Worm (Caenorhabditis elegans) whole organism, late embryonic: ENCODE data around the gene bcf-1.

Experiments used
- K02D7.2 ChIP-seq: sonication (generic microtip); optimal IDR thresholded peaks from 2 replicates; lab custom pipeline; 2017; ENCODE audit warnings: mild to moderate bottlenecking, missing genetic modification characterization, missing compliant biosample characterization
- ceh-18 ChIP-seq: sonication (generic microtip); optimal IDR thresholded peaks from 2 replicates; lab custom pipeline; 2016; ENCODE audit warnings: missing genetic modification characterization, missing compliant biosample characterization
- hlh-8 ChIP-seq: sonication (generic microtip); optimal IDR thresholded peaks from 2 replicates; lab custom pipeline; 2016; ENCODE audit warnings: missing genotype, missing genetic modification characterization, missing compliant biosample characterization
- madf-2 ChIP-seq: sonication (generic microtip); optimal IDR thresholded peaks from 2 replicates; lab custom pipeline; 2017; ENCODE audit warnings: missing genetic modification characterization, missing compliant biosample characterization
- nhr-11 ChIP-seq: fragments of 150-350 bp; optimal IDR thresholded peaks from 2 replicates; lab custom pipeline; 2014; ENCODE audit warnings: missing biosample characterization, missing genetic modification characterization
- nhr-232 ChIP-seq: sonication (generic microtip); optimal IDR thresholded peaks from 2 replicates; lab custom pipeline; 2016; ENCODE audit warnings: missing genetic modification characterization, missing compliant biosample characterization
- pha-4 ChIP-seq: fragments of 150-350 bp; optimal IDR thresholded peaks from 2 replicates; lab custom pipeline; 2018; ENCODE audit warnings: missing biosample characterization, missing genetic modification reagents, missing genetic modification characterization
- ref-2 ChIP-seq: sonication (generic microtip); optimal IDR thresholded peaks from 2 replicates; lab custom pipeline; 2016; ENCODE audit warnings: missing genetic modification characterization, missing compliant biosample characterization
- rnt-1 ChIP-seq: sonication (generic microtip); optimal IDR thresholded peaks from 2 replicates; lab custom pipeline; 2016; ENCODE audit warnings: missing genetic modification characterization, missing compliant biosample characterization

- TF ChIP-seq ref-2 (tag; lab: Kevin White, UChicago) (no peak), ceh-18 (tag; lab: Kevin White, UChicago) (no peak), rnt-1 (tag; lab: Kevin White, UChicago) (no peak), pha-4 (no peak), K02D7.2 (tag; lab: Kevin White, UChicago) (no peak), nhr-11 (tag; lab: Kevin White, UChicago) (no peak), nhr-232 (tag; lab: Kevin White, UChicago) (no peak), madf-2 (tag; lab: Kevin White, UChicago) (no peak), hlh-8 (no peak)
Measured at ce11 chrV:6361688-6362087, 46.9 kb downstream of the bcf-1 start.
